Fruit fly (Drosophila melanogaster): ENCODE results near the gene LManII.

LManII gene

DNA sequence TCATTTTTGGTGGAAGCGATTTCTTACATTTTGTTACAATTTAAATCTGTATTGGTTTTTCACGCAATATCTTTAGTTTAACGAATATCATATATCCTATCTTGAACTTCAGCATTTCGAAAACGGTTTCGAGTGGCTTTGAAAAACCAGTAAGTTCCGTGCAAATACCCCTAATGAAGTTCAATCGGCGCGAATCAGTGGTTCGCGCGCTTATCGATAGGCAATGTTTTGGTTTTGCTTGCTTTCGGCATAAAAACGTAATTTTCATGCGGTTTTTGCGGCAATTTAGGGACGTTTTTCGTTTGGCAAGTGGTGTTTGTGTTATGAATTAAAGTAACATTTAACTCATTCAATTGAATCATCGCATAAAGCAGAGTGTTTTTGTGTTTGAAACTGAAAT is 19.4 kb downstream of the LManII start, which contains the start of gene RluA-2:
Gene RluA-2 (plus strand): TSS at position 195 of the 400 bp plus-strand sequence.
- TF ChIP-seq row (GFP tag; IDR thresholded peaks at IDR 0.05) (0 out of 3 replicates have a peak, but pooled peaks have one; percentile 11), fu2 (GFP tag; optimal IDR thresholded peaks at IDR 0.05) (no peak), Myb (GFP tag; optimal IDR thresholded peaks at IDR 0.05) (peak; percentile 81), BEAF-32 (GFP tag; optimal IDR thresholded peaks at IDR 0.05) (peak; percentile 33), CG15514 (GFP tag; optimal IDR thresholded peaks at IDR 0.05) (peak; percentile 98), Dll (GFP tag; IDR thresholded peaks at IDR 0.05; ENCODE audit: partially characterized antibody) (0 out of 4 replicates have a peak, but pooled peaks have one; percentile 43), NC2α (GFP tag; optimal IDR thresholded peaks at IDR 0.05) (no peak), pzg (GFP tag; optimal IDR thresholded peaks at IDR 0.05) (peak; percentile 22), sna (GFP tag; IDR thresholded peaks at IDR 0.05; ENCODE audit: partially characterized antibody) (0 out of 2 replicates have a peak, but pooled peaks have one; percentile 40), bcd (GFP tag; optimal IDR thresholded peaks at IDR 0.05) (no peak), stwl (tag; optimal IDR thresholded peaks at IDR 0.05) (peak; percentile 38), hbn (GFP tag; IDR thresholded peaks at IDR 0.05; ENCODE audit: partially characterized antibody) (peak; percentile 15; the same call in 1 of the 2 replicates), E2f2 (GFP tag; IDR thresholded peaks at IDR 0.05) (peak; percentile 48), Bgb (GFP tag; IDR thresholded peaks at IDR 0.05; ENCODE audit: partially characterized antibody) (peak; percentile 24; the same call in 1 of the 2 replicates), Dp (GFP tag; optimal IDR thresholded peaks at IDR 0.05) (peak; percentile 49), Scr (GFP tag; IDR thresholded peaks at IDR 0.05; ENCODE audit: partially characterized antibody) (peak; percentile 53; the same call in 1 of the 2 replicates), MBD-R2 (GFP tag; IDR thresholded peaks at IDR 0.05) (peak; percentile 52; the same call in 1 of the 2 replicates), eve (GFP tag; optimal IDR thresholded peaks at IDR 0.05) (peak in 1 of 2 experiments; percentile 26), CG2116 (GFP tag; optimal IDR thresholded peaks at IDR 0.05) (peak; percentile 4), Drgx (GFP tag; IDR thresholded peaks at IDR 0.05) (no peak), amos (GFP tag; IDR thresholded peaks at IDR 0.05; ENCODE audit: partially characterized antibody) (peak; percentile 18; the same call in 1 of the 2 replicates), CG13775 (GFP tag; optimal IDR thresholded peaks at IDR 0.05) (no peak), wek (GFP tag; optimal IDR thresholded peaks at IDR 0.05) (peak; percentile 94), CG13287 (GFP tag; IDR thresholded peaks at IDR 0.05; ENCODE audit: partially characterized antibody) (peak; percentile 61), Dref (GFP tag; IDR thresholded peaks at IDR 0.05) (peak; percentile 58)

- peak; percentile 91 for TF ChIP-seq bigmax (GFP tag; optimal IDR thresholded peaks at IDR 0.05)
- no peak for TF ChIP-seq CG5953 (GFP tag; IDR thresholded peaks at IDR 0.05)
- no peak for TF ChIP-seq corto (GFP tag; optimal IDR thresholded peaks at IDR 0.05)
- TF ChIP-seq Antp (GFP tag; optimal IDR thresholded peaks at IDR 0.05) = no peak
- peak; percentile 54; the same call in 1 of the 2 replicates for TF ChIP-seq Scr (GFP tag; IDR thresholded peaks at IDR 0.05; ENCODE audit: partially characterized antibody)
- peak; percentile 23; the same call in 1 of the 3 replicates for TF ChIP-seq Opbp (GFP tag; IDR thresholded peaks at IDR 0.05; ENCODE audit: partially characterized antibody)
- TF ChIP-seq p53 (GFP tag; optimal IDR thresholded peaks at IDR 0.05) = no peak
- no peak for TF ChIP-seq ewg (GFP tag; optimal IDR thresholded peaks at IDR 0.05)
- TF ChIP-seq Dfd (GFP tag; optimal IDR thresholded peaks at IDR 0.05) = no peak
- TF ChIP-seq repo (GFP tag; optimal IDR thresholded peaks at IDR 0.05) = no peak
- no peak for TF ChIP-seq run (tag; optimal IDR thresholded peaks at IDR 0.05)
- TF ChIP-seq Vsx1 (GFP tag; optimal IDR thresholded peaks at IDR 0.05) = no peak
- TF ChIP-seq Dref (GFP tag; IDR thresholded peaks at IDR 0.05) = peak; percentile 55
- no peak for TF ChIP-seq CG12155 (GFP tag; optimal IDR thresholded peaks at IDR 0.05)
- TF ChIP-seq bab2 (GFP tag; optimal IDR thresholded peaks at IDR 0.05) = no peak
- no peak for TF ChIP-seq az2 (GFP tag; optimal IDR thresholded peaks at IDR 0.05)
- TF ChIP-seq MBD-R2 (GFP tag; IDR thresholded peaks at IDR 0.05) = peak; percentile 34; the same call in 1 of the 2 replicates
- peak; percentile 29 for TF ChIP-seq CTCF (GFP tag; optimal IDR thresholded peaks at IDR 0.05)
- TF ChIP-seq BEAF-32 (GFP tag; optimal IDR thresholded peaks at IDR 0.05) = peak; percentile 63
- TF ChIP-seq Mad (GFP tag; optimal IDR thresholded peaks at IDR 0.05) = no peak
- no peak for TF ChIP-seq sisA (GFP tag; IDR thresholded peaks at IDR 0.05)
- no peak for TF ChIP-seq ranshi (GFP tag; IDR thresholded peaks at IDR 0.05)
- no peak for TF ChIP-seq CG13624 (GFP tag; optimal IDR thresholded peaks at IDR 0.05)
- no peak for TF ChIP-seq Six4 (GFP tag; optimal IDR thresholded peaks at IDR 0.05)
- TF ChIP-seq gcm (GFP tag; optimal IDR thresholded peaks at IDR 0.05) = no peak
- TF ChIP-seq ken (GFP tag; IDR thresholded peaks at IDR 0.05) = no peak
- TF ChIP-seq GATAe (GFP tag; conservative IDR thresholded peaks at IDR 0.05) = peak; percentile 66
- peak; percentile 30 for TF ChIP-seq CG14710 (tag; optimal IDR thresholded peaks at IDR 0.05)
- TF ChIP-seq ab (GFP tag; optimal IDR thresholded peaks at IDR 0.05) = no peak
Measured at dm6 chr2L:10479859-10480258, 22.4 kb downstream of the LManII start.

Measured in whole organism, embryonic.